Fruit fly (Drosophila melanogaster) whole organism, prepupa: ENCODE data around the gene CG42847.

Experiments used
- Blimp-1 ChIP-seq: fragments of 200-800 bp; sonication (Bioruptor generic); optimal IDR thresholded peaks from 3 replicates; lab custom pipeline; 2017; ENCODE audit warnings: missing biosample characterization, missing genetic modification characterization, mild to moderate bottlenecking, moderate library complexity, missing genetic modification reagents
- CG10669 ChIP-seq: fragments of 200-800 bp; sonication (Bioruptor generic); optimal IDR thresholded peaks from 3 replicates; lab custom pipeline; 2018; ENCODE audit warnings: missing biosample characterization, mild to moderate bottlenecking, missing genetic modification characterization, moderate library complexity
- CG11294 ChIP-seq: fragments of 200-800 bp; sonication (Bioruptor generic); IDR thresholded peaks from 2 replicates; pipeline ENCODE4 v1.3.6; 2022; ENCODE audit warnings: missing biosample characterization, missing genetic modification characterization
- CG11762 ChIP-seq: fragments of 200-800 bp; sonication (Bioruptor generic); optimal IDR thresholded peaks from 3 replicates; lab custom pipeline; 2016; ENCODE audit warnings: missing biosample characterization, missing genetic modification characterization; ENCODE audit not compliant: insufficient read depth
- CG11902 ChIP-seq: fragments of 200-800 bp; sonication (Bioruptor generic); optimal IDR thresholded peaks from 3 replicates; lab custom pipeline; 2016; ENCODE audit warnings: missing biosample characterization, missing genetic modification characterization
- CG15336 ChIP-seq: fragments of 200-800 bp; sonication (Bioruptor generic); IDR thresholded peaks from 2 replicates; pipeline ENCODE4 v1.3.6; 2022; ENCODE audit warnings: missing biosample characterization, missing genetic modification characterization
- CG1621 ChIP-seq: fragments of 200-800 bp; sonication (Bioruptor generic); optimal IDR thresholded peaks from 3 replicates; lab custom pipeline; 2018; ENCODE audit warnings: missing biosample characterization, mild to moderate bottlenecking, missing genetic modification characterization
- CG16779 ChIP-seq: fragments of 200-800 bp; sonication (Bioruptor generic); optimal IDR thresholded peaks from 3 replicates; lab custom pipeline; 2017; ENCODE audit warnings: missing biosample characterization, mild to moderate bottlenecking, missing genetic modification characterization
- CG31627 ChIP-seq: fragments of 200-800 bp; sonication (Bioruptor generic); optimal IDR thresholded peaks from 3 replicates; lab custom pipeline; 2016; ENCODE audit warnings: missing biosample characterization, missing genetic modification characterization
- CG34406 ChIP-seq: fragments of 200-800 bp; sonication (Bioruptor generic); optimal IDR thresholded peaks from 3 replicates; lab custom pipeline; 2016; ENCODE audit warnings: missing biosample characterization, missing genetic modification characterization
- CG3919 ChIP-seq: fragments of 200-800 bp; sonication (Bioruptor generic); optimal IDR thresholded peaks from 3 replicates; lab custom pipeline; 2016; ENCODE audit warnings: missing biosample characterization, missing genetic modification characterization
- CG4318 ChIP-seq: fragments of 200-800 bp; sonication (Bioruptor generic); optimal IDR thresholded peaks from 3 replicates; lab custom pipeline; 2017; ENCODE audit warnings: missing biosample characterization, mild to moderate bottlenecking, missing genetic modification characterization
- CG6163 ChIP-seq: fragments of 200-800 bp; sonication (Bioruptor generic); IDR thresholded peaks from 3 replicates; pipeline ENCODE4 v1.3.6; 2022; ENCODE audit warnings: missing biosample characterization, missing genetic modification characterization
- CG6276 ChIP-seq: fragments of 200-800 bp; sonication (Bioruptor generic); optimal IDR thresholded peaks from 2 replicates; lab custom pipeline; 2017; ENCODE audit warnings: missing biosample characterization, mild to moderate bottlenecking, missing genetic modification characterization
- CG6792 ChIP-seq: fragments of 200-800 bp; sonication (Bioruptor generic); optimal IDR thresholded peaks from 3 replicates; lab custom pipeline; 2016; ENCODE audit warnings: missing biosample characterization, missing genetic modification characterization
- CG6808 ChIP-seq: fragments of 200-800 bp; sonication (Bioruptor generic); optimal IDR thresholded peaks from 3 replicates; lab custom pipeline; 2017; ENCODE audit warnings: missing biosample characterization, missing genetic modification characterization, mild to moderate bottlenecking, moderate library complexity, missing genetic modification reagents
- CG6854 ChIP-seq: fragments of 200-800 bp; sonication (Bioruptor generic); optimal IDR thresholded peaks from 2 replicates; lab custom pipeline; 2017; ENCODE audit warnings: missing biosample characterization, mild to moderate bottlenecking, missing genetic modification characterization
- CG7368 ChIP-seq: fragments of 200-800 bp; sonication (Bioruptor generic); optimal IDR thresholded peaks from 3 replicates; lab custom pipeline; 2016; ENCODE audit warnings: missing biosample characterization, missing genetic modification characterization
- CG8119 ChIP-seq: fragments of 200-800 bp; sonication (Bioruptor generic); IDR thresholded peaks from 3 replicates; pipeline ENCODE4 v1.3.6; 2022; ENCODE audit warnings: missing biosample characterization, missing genetic modification characterization
- CG8319 ChIP-seq: fragments of 200-800 bp; sonication (Bioruptor generic); optimal IDR thresholded peaks from 3 replicates; lab custom pipeline; 2016; ENCODE audit warnings: missing biosample characterization, missing genetic modification characterization
- CG9139 ChIP-seq: fragments of 200-800 bp; sonication (Bioruptor generic); optimal IDR thresholded peaks from 3 replicates; lab custom pipeline; 2017; ENCODE audit warnings: missing biosample characterization, mild to moderate bottlenecking, missing genetic modification characterization
- Eip78C ChIP-seq: fragments of 200-800 bp; sonication (Bioruptor generic); peaks from one replicate; lab custom pipeline; 2016; ENCODE audit warnings: missing biosample characterization, missing genetic modification characterization
- Eip93F ChIP-seq: fragments of 200-800 bp; sonication (Bioruptor generic); optimal IDR thresholded peaks from 2 replicates; lab custom pipeline; 2016; ENCODE audit warnings: missing biosample characterization, mild to moderate bottlenecking, missing genetic modification characterization
- Ets21C ChIP-seq: fragments of 200-800 bp; sonication (Bioruptor generic); optimal IDR thresholded peaks from 3 replicates; lab custom pipeline; 2016; ENCODE audit warnings: missing biosample characterization, missing genetic modification characterization
- Ets96B ChIP-seq: fragments of 200-800 bp; optimal IDR thresholded peaks from 2 replicates; lab custom pipeline; 2019; ENCODE audit warnings: missing biosample characterization, mild to moderate bottlenecking, missing genetic modification characterization, moderate library complexity
- Gug ChIP-seq: fragments of 200-800 bp; sonication (Bioruptor generic); IDR thresholded peaks from 2 replicates; pipeline ENCODE4 v1.3.6; 2022; ENCODE audit warnings: missing biosample characterization, missing genetic modification characterization
- Hr38 ChIP-seq: sonication (Bioruptor generic); optimal IDR thresholded peaks from 2 replicates; lab custom pipeline; 2016; ENCODE audit warnings: missing biosample characterization, missing genetic modification characterization
- Hr39 ChIP-seq: fragments of 200-800 bp; sonication (Bioruptor generic); optimal IDR thresholded peaks from 2 replicates; lab custom pipeline; 2016; ENCODE audit warnings: missing biosample characterization, missing genetic modification characterization
- Hr4 ChIP-seq: fragments of 200-800 bp; sonication (Bioruptor generic); optimal IDR thresholded peaks from 3 replicates; lab custom pipeline; 2016; ENCODE audit warnings: missing biosample characterization, missing genetic modification characterization
- Lpt ChIP-seq: fragments of 200-800 bp; sonication (Bioruptor generic); optimal IDR thresholded peaks from 3 replicates; lab custom pipeline; 2016; ENCODE audit warnings: missing biosample characterization, missing genetic modification characterization
- Met ChIP-seq: fragments of 200-800 bp; sonication (Bioruptor generic); optimal IDR thresholded peaks from 3 replicates; lab custom pipeline; 2016; ENCODE audit warnings: missing biosample characterization, missing genetic modification characterization
- Smox ChIP-seq: fragments of 200-800 bp; sonication (Bioruptor generic); optimal IDR thresholded peaks from 3 replicates; lab custom pipeline; 2016; ENCODE audit warnings: missing biosample characterization, missing genetic modification characterization
- Sox102F ChIP-seq: fragments of 200-800 bp; sonication (Bioruptor generic); optimal IDR thresholded peaks from 2 replicates; lab custom pipeline; 2016; ENCODE audit warnings: missing biosample characterization, mild to moderate bottlenecking, missing genetic modification characterization
- Sox14 ChIP-seq: fragments of 200-800 bp; sonication (Bioruptor generic); optimal IDR thresholded peaks from 3 replicates; lab custom pipeline; 2016; ENCODE audit warnings: missing biosample characterization, missing genetic modification characterization
- Sox15 ChIP-seq: fragments of 200-800 bp; sonication (Bioruptor generic); optimal IDR thresholded peaks from 3 replicates; lab custom pipeline; 2016; ENCODE audit warnings: missing biosample characterization, missing genetic modification characterization
- achi ChIP-seq: fragments of 200-800 bp; sonication (Bioruptor generic); optimal IDR thresholded peaks from 3 replicates; lab custom pipeline; 2016; ENCODE audit warnings: missing biosample characterization, missing genetic modification characterization
- acj6 ChIP-seq: fragments of 200-800 bp; sonication (Bioruptor generic); optimal IDR thresholded peaks from 3 replicates; lab custom pipeline; 2016; ENCODE audit warnings: missing biosample characterization, missing genetic modification characterization
- dac ChIP-seq: fragments of 200-800 bp; sonication (Bioruptor generic); optimal IDR thresholded peaks from 2 replicates; lab custom pipeline; 2017; ENCODE audit warnings: missing biosample characterization, mild to moderate bottlenecking, missing genetic modification characterization
- dsx ChIP-seq: fragments of 200-800 bp; optimal IDR thresholded peaks from 3 replicates; lab custom pipeline; 2019; ENCODE audit warnings: missing biosample characterization, mild to moderate bottlenecking, missing genetic modification characterization, moderate library complexity; ENCODE audit not compliant: poor library complexity, severe bottlenecking
- esn ChIP-seq: fragments of 200-800 bp; sonication (Bioruptor generic); optimal IDR thresholded peaks from 2 replicates; lab custom pipeline; 2016; ENCODE audit warnings: missing biosample characterization, mild to moderate bottlenecking, missing genetic modification characterization, moderate library complexity
- fd85E ChIP-seq: fragments of 200-800 bp; sonication (Bioruptor generic); optimal IDR thresholded peaks from 3 replicates; lab custom pipeline; 2016; ENCODE audit warnings: missing biosample characterization, missing genetic modification characterization
- fkh ChIP-seq: fragments of 200-800 bp; sonication (Bioruptor generic); optimal IDR thresholded peaks from 3 replicates; lab custom pipeline; 2017; ENCODE audit warnings: missing biosample characterization, mild to moderate bottlenecking, missing genetic modification characterization, moderate library complexity
- lz ChIP-seq: fragments of 200-800 bp; sonication (Bioruptor generic); optimal IDR thresholded peaks from 3 replicates; lab custom pipeline; 2016; ENCODE audit warnings: missing biosample characterization, missing genetic modification characterization
- salr ChIP-seq, 2 experiments: fragments of 200-800 bp; sonication (Bioruptor generic); optimal IDR thresholded peaks; 3 replicates each; lab custom pipeline; 2016 to 2018; ENCODE audit warnings: missing biosample characterization in 2 of 2, missing genetic modification characterization in 2 of 2, mild to moderate bottlenecking in 1 of 2
- spab ChIP-seq: fragments of 200-800 bp; sonication (Bioruptor generic); optimal IDR thresholded peaks from 2 replicates; lab custom pipeline; 2017; ENCODE audit warnings: missing biosample characterization, mild to moderate bottlenecking, missing genetic modification characterization, missing genetic modification reagents
- topi ChIP-seq: fragments of 200-800 bp; sonication (Bioruptor generic); optimal IDR thresholded peaks from 3 replicates; lab custom pipeline; 2016; ENCODE audit warnings: missing biosample characterization, missing genetic modification characterization
- vri ChIP-seq: fragments of 200-800 bp; sonication (Bioruptor generic); optimal IDR thresholded peaks from 3 replicates; lab custom pipeline; 2016; ENCODE audit warnings: missing biosample characterization, mild to moderate bottlenecking, missing genetic modification characterization

Gene CG42847

DNA sequence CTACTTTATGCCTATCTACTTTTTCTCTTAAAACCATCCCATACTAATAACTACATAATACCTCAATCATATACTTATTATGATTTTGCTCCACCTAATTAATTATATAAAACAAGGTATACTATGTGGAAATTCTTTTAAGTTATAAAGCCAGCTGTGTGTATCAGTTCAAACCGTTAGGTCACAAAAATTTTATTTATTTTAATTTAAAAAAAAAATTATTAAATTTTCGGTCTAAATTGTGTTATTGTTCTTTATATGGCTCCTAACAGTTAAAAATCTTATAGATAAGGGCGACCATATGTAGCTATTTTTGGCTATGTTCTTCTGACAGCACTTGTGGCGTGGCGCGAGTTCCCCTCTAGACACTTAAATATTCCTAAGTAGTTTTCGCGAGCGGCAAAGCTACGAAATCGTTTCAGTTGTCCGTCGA, 40.4 kb upstream of the CG42847 start, which contains the start of gene Aldh (continued):
- TF ChIP-seq spab (GFP tag; lab: Kevin White, UChicago): peak; percentile 50
- TF ChIP-seq CG31627 (GFP tag; lab: Kevin White, UChicago): no peak
- TF ChIP-seq CG16779 (tag; lab: Kevin White, UChicago): no peak
- peak; percentile 69 for TF ChIP-seq acj6
- TF ChIP-seq CG6854: no peak
- TF ChIP-seq lz (GFP tag; lab: Kevin White, UChicago): no peak
- no peak for TF ChIP-seq Sox15 (GFP tag; lab: Kevin White, UChicago)
- no peak for TF ChIP-seq esn (GFP tag; lab: Kevin White, UChicago)
- no peak for TF ChIP-seq Hr38 (GFP tag; lab: Kevin White, UChicago)
- peak; percentile 35 for TF ChIP-seq CG3919 (GFP tag; lab: Kevin White, UChicago)
- peak; percentile 43 for TF ChIP-seq CG34406 (GFP tag; lab: Kevin White, UChicago)
- peak; percentile 43 for TF ChIP-seq CG11762 (GFP tag; lab: Kevin White, UChicago)
- no peak for TF ChIP-seq Smox (GFP tag; lab: Kevin White, UChicago)
- TF ChIP-seq CG15336 (GFP tag; lab: Robert Waterston, UW): peak; percentile 65
- no peak for TF ChIP-seq CG6792
- no peak for TF ChIP-seq Met (GFP tag; lab: Kevin White, UChicago)
- TF ChIP-seq Gug (GFP tag; lab: Robert Waterston, UW): peak; percentile 53
- no peak for TF ChIP-seq fkh
- TF ChIP-seq Blimp-1 (GFP tag; lab: Kevin White, UChicago): no peak
- no peak for TF ChIP-seq Ets21C (GFP tag; lab: Kevin White, UChicago)

DNA sequence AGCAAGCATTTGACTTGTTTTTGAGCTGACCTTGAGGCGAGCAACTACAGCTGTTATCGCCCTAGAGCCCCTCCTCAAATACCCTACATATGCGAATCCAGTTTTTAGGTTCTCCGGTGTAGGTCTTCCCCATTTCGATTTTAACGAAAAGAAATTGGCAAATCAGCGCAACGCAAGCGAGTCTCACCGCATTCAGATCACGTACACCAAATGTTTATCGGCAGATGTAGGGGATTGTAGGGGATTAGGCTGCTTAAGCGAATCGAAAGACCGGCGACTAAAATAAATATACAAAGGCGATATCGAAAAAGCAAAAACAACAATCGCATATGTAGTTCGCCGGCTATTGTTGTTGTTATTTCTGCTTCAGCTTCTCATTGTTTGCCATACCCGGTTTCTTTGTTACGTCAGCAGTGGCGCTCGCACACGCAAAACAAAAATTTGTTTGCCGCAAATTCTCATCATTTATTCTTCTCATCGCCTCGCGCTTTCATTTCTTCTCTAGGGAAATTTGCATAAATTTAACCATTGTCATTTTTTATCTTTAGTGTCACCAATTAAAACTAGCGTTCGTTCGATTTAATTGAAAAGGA, 39.6 kb upstream of the CG42847 start:
- peak; percentile 70 for TF ChIP-seq CG8119 (GFP tag; lab: Robert Waterston, UW)
- peak; percentile 65 for TF ChIP-seq CG4318
- TF ChIP-seq Hr4 (GFP tag; lab: Kevin White, UChicago): peak; percentile 87
- peak; percentile 91 for TF ChIP-seq dsx (GFP tag; lab: Kevin White, UChicago)
- TF ChIP-seq CG9139: peak; percentile 81
- TF ChIP-seq CG11762 (GFP tag; lab: Kevin White, UChicago): peak; percentile 80
- TF ChIP-seq CG34406 (GFP tag; lab: Kevin White, UChicago): peak; percentile 88
- peak; percentile 86 for TF ChIP-seq fd85E
- peak; percentile 96 for TF ChIP-seq Ets96B (tag; lab: Kevin White, UChicago)
- peak; percentile 86 for TF ChIP-seq CG6808 (GFP tag; lab: Kevin White, UChicago)
- peak; percentile 75 for TF ChIP-seq CG11294
- peak; percentile 92 for TF ChIP-seq CG6792
- peak; percentile 78 for TF ChIP-seq CG8319 (GFP tag; lab: Kevin White, UChicago)
- TF ChIP-seq CG6854: no peak
- TF ChIP-seq esn (GFP tag; lab: Kevin White, UChicago): peak; percentile 94
- TF ChIP-seq CG11902 (GFP tag; lab: Kevin White, UChicago): peak; percentile 94
- peak; percentile 67 for TF ChIP-seq CG6276 (GFP tag; lab: Kevin White, UChicago)
- TF ChIP-seq CG16779 (tag; lab: Kevin White, UChicago): peak; percentile 91
- peak; percentile 96 for TF ChIP-seq CG7368 (GFP tag; lab: Kevin White, UChicago)
- peak; percentile 64 for TF ChIP-seq dac (GFP tag; lab: Kevin White, UChicago)
- peak; percentile 95 for TF ChIP-seq CG1621 (tag; lab: Kevin White, UChicago)
- TF ChIP-seq achi (GFP tag; lab: Kevin White, UChicago): peak; percentile 91
- TF ChIP-seq Sox14: peak; percentile 97
- TF ChIP-seq topi (GFP tag; lab: Kevin White, UChicago): peak; percentile 94
- TF ChIP-seq Met (GFP tag; lab: Kevin White, UChicago): peak; percentile 98
- peak; percentile 95 for TF ChIP-seq CG10669 (GFP tag; lab: Kevin White, UChicago)
- peak; percentile 91 for TF ChIP-seq Sox102F (GFP tag; lab: Kevin White, UChicago)
- TF ChIP-seq CG6163: peak; percentile 94
- TF ChIP-seq CG31627 (GFP tag; lab: Kevin White, UChicago): peak; percentile 94
- TF ChIP-seq Lpt (GFP tag; lab: Kevin White, UChicago): peak; percentile 88
- peak; percentile 96 for TF ChIP-seq Hr39 (GFP tag; lab: Kevin White, UChicago)
- TF ChIP-seq Sox15 (GFP tag; lab: Kevin White, UChicago): peak; percentile 92
- TF ChIP-seq salr (GFP tag; optimal IDR thresholded peaks at IDR 0.05; lab: Kevin White, UChicago): peak; percentile 83 to 93
- TF ChIP-seq fkh: peak; percentile 89
- TF ChIP-seq Eip78C: peak; percentile 97
- peak; percentile 49 for TF ChIP-seq Eip93F
- peak; percentile 98 for TF ChIP-seq vri (GFP tag; lab: Kevin White, UChicago)
- peak; percentile 78 for TF ChIP-seq CG15336 (GFP tag; lab: Robert Waterston, UW)
- TF ChIP-seq lz (GFP tag; lab: Kevin White, UChicago): peak; percentile 95
